Fruit fly (Drosophila melanogaster) Kc167 (cell line): Measurements from ENCODE around the gene lap.

Source experiments
- Myc ChIP-seq: fragments of >200 bp; optimal IDR thresholded peaks from 2 replicates; lab custom pipeline; 2017; ENCODE audit warnings: missing external identifiers
- Sin3A ChIP-seq: fragments of >200 bp; optimal IDR thresholded peaks from 2 replicates; lab custom pipeline; 2018; ENCODE audit warnings: missing external identifiers
- h ChIP-seq: fragments of >200 bp; optimal IDR thresholded peaks from 3 replicates; lab custom pipeline; 2018; ENCODE audit warnings: missing external identifiers
- insv ChIP-seq: fragments of >200 bp; optimal IDR thresholded peaks from 3 replicates; lab custom pipeline; 2018; ENCODE audit warnings: missing external identifiers
- psq ChIP-seq: fragments of >200 bp; optimal IDR thresholded peaks from 2 replicates; lab custom pipeline; 2017; ENCODE audit warnings: missing external identifiers
- ttk ChIP-seq: sonication (Bioruptor generic); optimal IDR thresholded peaks from 2 replicates; lab custom pipeline; 2017; ENCODE audit warnings: missing external identifiers

The lap gene

dm6 chr3R:7186242-7187092 is at the start of gene lap, which contains the start of gene CG10055:
Gene lap (plus strand): TSS chr3R:7186994.
Gene CG10055 (minus strand): TSS chr3R:7186673.
- TF ChIP-seq ttk (lab: Kevin White, UChicago) (no peak), h (no peak), psq (lab: Kevin White, UChicago) (no peak)

DNA sequence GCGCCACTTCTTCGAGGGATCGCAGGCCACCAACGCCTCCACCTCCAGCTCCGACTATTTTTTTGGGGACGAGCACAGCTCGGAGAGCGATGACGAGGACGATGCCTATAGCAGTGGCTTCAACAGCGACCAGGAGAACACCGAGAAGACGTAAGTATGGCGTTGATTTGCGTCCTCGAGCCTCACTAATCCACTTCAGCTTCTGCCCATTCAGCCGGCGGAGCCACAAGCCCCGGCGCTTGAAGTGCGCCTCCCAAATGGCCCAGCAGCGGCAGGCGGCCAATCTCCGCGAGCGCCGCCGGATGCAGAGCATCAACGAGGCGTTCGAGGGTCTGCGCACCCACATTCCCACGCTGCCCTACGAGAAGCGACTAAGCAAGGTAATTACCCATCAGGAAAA is 49.6 kb upstream of the lap start:
- no peak for TF ChIP-seq Sin3A (lab: Kevin White, UChicago)
- no peak for TF ChIP-seq h
- TF ChIP-seq insv (lab: Kevin White, UChicago) = no peak
- no peak for TF ChIP-seq psq (lab: Kevin White, UChicago)
- TF ChIP-seq ttk (lab: Kevin White, UChicago) = no peak
- no peak for TF ChIP-seq Myc (lab: Kevin White, UChicago)

- no peak for TF ChIP-seq insv (lab: Kevin White, UChicago)
Measured at dm6 chr3R:7138058-7138457, 48.7 kb upstream of the lap start.

DNA sequence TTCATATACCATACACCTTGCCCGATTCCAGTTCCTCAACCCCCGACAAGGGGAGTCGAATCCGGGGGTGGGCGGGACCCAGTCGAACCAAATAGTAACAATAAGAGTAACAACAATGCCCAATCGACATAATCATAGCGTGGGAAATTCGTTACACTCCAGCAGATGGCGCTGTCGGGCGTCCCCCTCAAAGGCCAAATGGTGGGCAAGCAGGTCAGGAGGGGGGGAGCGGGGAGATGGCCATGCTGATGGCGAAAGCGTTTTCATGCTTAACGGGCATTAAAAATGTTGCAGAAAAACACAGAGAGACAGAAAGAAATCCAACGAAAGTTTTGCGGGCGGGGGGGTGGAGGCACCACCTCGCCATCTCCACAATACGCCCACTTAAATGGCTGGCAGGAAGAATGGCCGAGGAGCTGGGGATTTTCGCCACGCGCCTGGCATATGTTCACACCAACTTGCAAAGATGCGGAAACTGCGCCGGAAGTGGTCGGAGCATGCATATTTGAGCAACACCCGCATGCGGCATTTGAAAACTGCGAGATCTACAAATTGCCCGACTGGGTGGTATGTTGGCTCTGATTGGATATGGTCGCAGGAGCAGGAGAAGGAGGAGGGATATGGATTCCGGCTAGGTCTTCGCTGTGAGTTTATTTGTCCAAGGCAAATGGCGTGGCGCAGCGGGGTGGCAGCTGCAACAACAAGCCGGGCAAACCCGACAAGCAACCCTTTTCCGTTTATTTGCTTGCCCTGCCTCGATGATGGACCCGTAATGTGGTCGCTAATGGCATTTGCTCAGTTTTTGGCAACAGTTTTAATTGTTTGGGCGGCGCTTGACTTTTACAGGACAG is 47.4 kb upstream of the lap start:
- TF ChIP-seq psq (lab: Kevin White, UChicago) (no peak), ttk (lab: Kevin White, UChicago) (no peak), Myc (lab: Kevin White, UChicago) (no peak), h (no peak), Sin3A (lab: Kevin White, UChicago) (no peak), insv (lab: Kevin White, UChicago) (no peak)

- TF ChIP-seq psq (lab: Kevin White, UChicago) (no peak), ttk (lab: Kevin White, UChicago) (no peak), insv (lab: Kevin White, UChicago) (no peak), Myc (lab: Kevin White, UChicago) (no peak), Sin3A (lab: Kevin White, UChicago) (no peak), h (no peak)
Measured at dm6 chr3R:7142580-7142979, 44.2 kb upstream of the lap start.

DNA sequence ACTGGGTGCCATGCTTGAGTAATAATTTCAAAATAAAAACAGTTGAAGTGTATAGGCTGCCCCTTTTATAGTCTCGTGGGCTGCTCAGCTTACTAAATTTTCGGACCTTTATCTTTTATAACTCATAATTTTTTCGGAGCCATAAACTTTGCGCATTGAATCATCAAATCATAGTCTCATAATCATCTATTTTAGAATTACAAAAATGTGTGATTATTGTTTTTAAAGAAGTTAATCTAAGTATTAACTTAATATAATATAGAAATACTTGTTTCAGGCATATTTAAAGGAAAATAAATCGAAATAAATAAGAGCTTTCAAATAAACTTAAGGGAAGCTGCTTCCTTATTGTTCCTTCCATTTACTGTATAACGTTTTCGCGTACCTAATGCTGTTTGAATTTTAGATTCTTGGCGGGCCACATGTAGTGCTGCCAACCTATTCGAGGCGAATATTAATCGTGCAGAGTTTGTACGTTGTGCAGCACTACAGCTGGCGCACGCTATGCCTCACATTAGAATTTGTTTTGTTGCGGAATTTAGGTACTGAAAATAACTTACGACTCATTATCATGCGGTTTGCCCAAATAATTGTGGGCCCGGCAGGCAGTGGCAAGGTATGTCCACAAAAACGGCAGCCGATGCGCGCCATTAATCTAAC is 42.4 kb upstream of the lap start, which contains the start of the genes CG14610 and CG2656:
TSS of gene CG14610 (minus strand) at position 51 of the 660 bp plus-strand sequence.
TSS of gene CG2656 (plus strand) at position 480 of the 660 bp plus-strand sequence.
- TF ChIP-seq Myc (lab: Kevin White, UChicago) = no peak
- no peak for TF ChIP-seq insv (lab: Kevin White, UChicago)
- no peak for TF ChIP-seq Sin3A (lab: Kevin White, UChicago)
- no peak for TF ChIP-seq ttk (lab: Kevin White, UChicago)
- no peak for TF ChIP-seq psq (lab: Kevin White, UChicago)
- no peak for TF ChIP-seq h

DNA sequence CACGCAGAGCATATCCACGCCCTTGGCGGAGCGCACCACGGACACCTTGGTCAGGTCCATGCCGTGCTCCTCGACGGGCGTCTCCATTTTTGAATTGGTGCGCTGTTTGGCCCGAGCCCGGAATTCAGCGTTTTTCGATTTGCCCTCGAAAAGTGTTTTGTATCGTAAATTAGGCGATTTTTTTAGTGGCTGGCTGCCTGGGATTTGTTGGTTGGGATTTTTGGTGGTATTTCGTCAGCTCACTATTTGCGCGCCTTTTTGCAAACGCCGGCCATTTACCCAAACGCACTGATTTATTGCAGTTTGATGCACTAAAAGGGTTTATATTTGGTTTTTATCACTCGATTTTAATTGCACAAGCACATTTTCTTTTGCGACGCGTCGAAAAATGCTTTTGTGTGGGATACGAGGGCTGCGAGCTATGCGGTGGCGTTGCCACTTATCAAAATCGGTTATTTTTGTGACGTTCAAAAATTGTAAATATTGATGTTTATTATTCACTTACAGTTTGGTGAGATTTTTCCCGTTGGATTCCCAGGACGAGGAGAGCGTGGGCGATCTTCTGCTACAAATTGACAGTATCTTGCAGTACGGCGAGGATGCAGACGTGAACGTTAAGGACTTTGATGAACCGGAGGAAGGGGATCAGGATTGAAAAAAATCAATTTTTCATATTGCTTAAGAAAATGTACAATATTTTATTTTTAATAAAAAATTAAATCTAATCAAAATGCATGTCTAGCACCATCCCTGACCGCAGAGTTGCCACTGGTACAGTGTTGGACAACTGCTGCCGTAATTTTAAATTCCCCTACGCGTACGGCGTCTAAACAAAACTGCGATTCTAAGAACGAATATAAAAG is 36.0 kb upstream of the lap start, which contains the start of the genes gfzf and Sas-4:
TSS of gene gfzf (minus strand) at position 425 of the 863 bp plus-strand sequence.
TSS of gene Sas-4 (plus strand) at position 824 of the 863 bp plus-strand sequence.
- no peak for TF ChIP-seq Myc (lab: Kevin White, UChicago)
- TF ChIP-seq psq (lab: Kevin White, UChicago) = no peak
- no peak for TF ChIP-seq h
- TF ChIP-seq Sin3A (lab: Kevin White, UChicago) = no peak
- TF ChIP-seq ttk (lab: Kevin White, UChicago) = no peak
- TF ChIP-seq insv (lab: Kevin White, UChicago) = no peak

DNA sequence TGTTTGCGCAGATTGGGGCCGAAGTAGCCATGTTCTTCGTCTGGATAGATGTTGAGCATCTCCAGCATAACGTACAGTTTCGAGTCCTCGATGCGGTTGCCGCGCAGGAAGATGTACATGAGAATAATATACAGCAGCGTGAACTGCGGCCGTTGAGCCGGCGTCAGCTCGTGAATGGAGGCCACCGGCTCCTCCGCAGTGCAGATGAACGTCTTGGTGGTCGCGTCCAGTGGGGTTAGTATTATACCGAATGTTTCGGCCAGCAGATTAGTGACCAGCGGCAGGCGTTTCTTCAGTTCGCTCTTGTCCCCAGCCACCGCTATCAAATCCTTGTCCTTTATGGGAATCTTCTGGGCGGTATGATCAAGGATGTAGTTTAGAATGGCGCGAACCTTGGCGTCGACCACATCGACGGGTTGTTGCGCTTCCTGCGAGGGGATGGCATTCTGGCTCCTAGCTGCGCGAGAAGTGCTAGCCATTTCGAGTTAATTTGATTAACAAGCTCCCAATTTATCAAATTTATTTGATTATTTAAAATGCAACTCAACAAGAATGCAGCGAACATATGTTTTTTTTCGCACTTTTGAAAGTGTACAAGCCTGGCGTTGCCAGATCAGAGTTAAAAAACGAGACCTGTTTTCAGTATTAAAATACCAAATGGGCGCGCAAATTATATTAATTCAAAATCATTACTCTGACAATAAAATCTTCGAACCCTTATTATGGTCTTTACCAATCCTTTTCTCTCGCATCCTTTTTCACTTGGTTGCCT is 32.0 kb upstream of the lap start, which contains the start of gene MAGE:
TSS of gene MAGE (minus strand) at position 595 of the 772 bp plus-strand sequence.
- no peak for TF ChIP-seq psq (lab: Kevin White, UChicago)
- TF ChIP-seq h = no peak
- TF ChIP-seq insv (lab: Kevin White, UChicago) = no peak
- TF ChIP-seq Sin3A (lab: Kevin White, UChicago) = no peak
- TF ChIP-seq Myc (lab: Kevin White, UChicago) = no peak
- TF ChIP-seq ttk (lab: Kevin White, UChicago) = no peak

DNA sequence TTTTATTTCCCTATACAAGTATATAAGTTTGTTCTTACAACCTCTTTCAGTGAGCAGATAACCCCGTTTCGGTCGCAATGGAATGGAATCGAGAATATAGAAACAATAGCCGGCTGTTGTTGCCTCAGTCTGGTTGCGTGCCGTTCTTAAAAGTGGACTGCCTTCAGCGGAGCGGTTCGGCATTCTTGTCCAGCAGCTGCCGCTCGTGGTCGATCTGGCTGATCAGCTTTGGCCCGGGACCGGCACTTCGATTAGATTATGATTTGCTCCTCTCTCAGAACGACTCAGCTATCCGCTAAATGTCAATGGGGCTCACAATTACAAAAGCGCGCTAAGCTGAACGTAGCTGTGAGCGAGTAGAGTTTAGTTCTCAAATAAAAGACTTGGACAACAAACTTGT is 29.7 kb upstream of the lap start:
- TF ChIP-seq psq (lab: Kevin White, UChicago) (no peak), insv (lab: Kevin White, UChicago) (no peak), Sin3A (lab: Kevin White, UChicago) (no peak), h (no peak), ttk (lab: Kevin White, UChicago) (no peak), Myc (lab: Kevin White, UChicago) (no peak)

DNA sequence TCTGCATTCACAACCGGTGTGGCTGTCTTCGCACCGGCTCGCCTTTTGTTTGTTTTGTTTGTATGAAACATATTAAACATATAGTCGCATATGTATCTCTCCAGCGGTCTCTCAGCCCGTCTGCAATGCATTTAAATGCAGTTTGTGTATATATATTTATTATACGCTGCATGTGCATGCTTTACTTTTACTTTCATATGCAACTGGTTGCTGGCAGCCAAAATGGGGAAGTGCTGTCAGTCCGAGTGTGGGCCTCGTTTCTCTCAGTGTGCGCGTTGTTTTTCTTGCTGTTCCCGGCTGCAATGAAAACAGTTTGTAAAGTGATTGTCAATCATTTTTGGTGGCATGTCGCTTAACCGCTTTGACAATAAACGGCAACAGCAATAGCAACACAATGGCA is 27.2 kb upstream of the lap start:
- TF ChIP-seq Myc (lab: Kevin White, UChicago) (no peak), insv (lab: Kevin White, UChicago) (no peak), ttk (lab: Kevin White, UChicago) (no peak), h (no peak), psq (lab: Kevin White, UChicago) (no peak), Sin3A (lab: Kevin White, UChicago) (no peak)
